Worm (Caenorhabditis elegans): ENCODE data around the gene far-1.

DNA sequence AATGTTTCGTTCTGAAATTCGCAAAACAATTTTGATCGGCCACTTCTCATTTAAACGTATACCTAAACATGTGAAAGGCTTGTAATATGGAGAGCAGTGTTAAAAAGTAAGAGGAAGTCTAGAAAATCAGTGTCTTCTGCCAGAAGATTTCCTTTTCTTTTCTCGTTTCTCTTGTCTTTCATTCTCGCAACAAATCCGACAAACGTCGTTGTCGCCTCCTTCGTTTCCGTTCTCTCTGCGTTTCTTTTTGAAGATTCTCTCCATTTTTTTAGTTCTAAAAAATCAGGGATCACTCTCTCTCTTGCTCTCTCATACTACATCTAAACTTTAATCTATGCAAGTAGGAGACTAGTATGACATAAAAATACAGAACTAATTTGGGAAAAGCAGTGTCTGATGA is 33.7 kb downstream of the far-1 start:
- no peak for TF ChIP-seq ceh-14 (tag; optimal IDR thresholded peaks at IDR 0.05)
- no peak for TF ChIP-seq ama-1 (optimal IDR thresholded peaks at IDR 0.05)
- TF ChIP-seq C08G9.2 (tag; optimal IDR thresholded peaks at IDR 0.05) = no peak
- no peak for TF ChIP-seq ceh-45 (GFP tag; IDR thresholded peaks at IDR 0.05)
- no peak for TF ChIP-seq tbx-7 (tag; optimal IDR thresholded peaks at IDR 0.05)
